Worm (Caenorhabditis elegans): ENCODE measurements around the gene VF13D12L.3.

Gene VF13D12L.3

ce11 chrII:11739199-11739598 is 33.4 kb downstream of the VF13D12L.3 start, which contains the start of gene ctsa-1.2:
Gene ctsa-1.2 (plus strand): TSS chrII:11739358.
- peak; percentile 94 for TF ChIP-seq elt-2 (tag; optimal IDR thresholded peaks at IDR 0.05)
- peak; percentile 94 for TF ChIP-seq pqm-1 (tag; optimal IDR thresholded peaks at IDR 0.05)
- no peak for TF ChIP-seq ceh-82 (tag; optimal IDR thresholded peaks at IDR 0.05)

- TF ChIP-seq mml-1 (tag; optimal IDR thresholded peaks at IDR 0.05) (no peak), unc-62 (GFP tag; optimal IDR thresholded peaks at IDR 0.05) (no peak), pqm-1 (tag; optimal IDR thresholded peaks at IDR 0.05) (no peak), ceh-28 (tag; optimal IDR thresholded peaks at IDR 0.05) (no peak), egl-27 (tag; optimal IDR thresholded peaks at IDR 0.05) (no peak), elt-2 (tag; optimal IDR thresholded peaks at IDR 0.05) (no peak), elt-3 (tag; optimal IDR thresholded peaks at IDR 0.05) (no peak), nhr-76 (tag; optimal IDR thresholded peaks at IDR 0.05) (no peak), ztf-4 (tag; optimal IDR thresholded peaks at IDR 0.05) (no peak), tbx-2 (tag; optimal IDR thresholded peaks at IDR 0.05) (no peak), mdl-1 (tag; optimal IDR thresholded peaks at IDR 0.05) (no peak)
Measured at ce11 chrII:11742320-11742719, 36.5 kb downstream of the VF13D12L.3 start.

ce11 chrII:11746782-11747288 is 41.0 kb downstream of the VF13D12L.3 start:
- TF ChIP-seq ceh-9 (tag; optimal IDR thresholded peaks at IDR 0.05), result no peak
- peak; percentile 70 for TF ChIP-seq egl-27 (tag; optimal IDR thresholded peaks at IDR 0.05)
- no peak for TF ChIP-seq unc-39 (tag; optimal IDR thresholded peaks at IDR 0.05)
- TF ChIP-seq ama-1 (optimal IDR thresholded peaks at IDR 0.05), result peak; percentile 69
- TF ChIP-seq nhr-43 (tag; optimal IDR thresholded peaks at IDR 0.05; ENCODE audit: poor library complexity, severe bottlenecking), result no peak
- TF ChIP-seq elt-3 (tag; optimal IDR thresholded peaks at IDR 0.05), result no peak
- no peak for TF ChIP-seq fkh-2 (tag; optimal IDR thresholded peaks at IDR 0.05)
- no peak for TF ChIP-seq nhr-237 (tag; optimal IDR thresholded peaks at IDR 0.05)
- TF ChIP-seq fkh-10 (GFP tag; optimal IDR thresholded peaks at IDR 0.05), result peak; percentile 30
- no peak for TF ChIP-seq fos-1 (tag; optimal IDR thresholded peaks at IDR 0.05)
- TF ChIP-seq skn-1 (tag; optimal IDR thresholded peaks at IDR 0.05), result peak; percentile 9
- TF ChIP-seq nhr-12 (tag; optimal IDR thresholded peaks at IDR 0.05), result no peak
- TF ChIP-seq ceh-82 (tag; optimal IDR thresholded peaks at IDR 0.05), result peak; percentile 53
- TF ChIP-seq ceh-16 (tag; optimal IDR thresholded peaks at IDR 0.05), result no peak
- no peak for TF ChIP-seq pha-4 (tag; optimal IDR thresholded peaks at IDR 0.05)
- no peak for TF ChIP-seq nhr-23 (tag; optimal IDR thresholded peaks at IDR 0.05)
- no peak for TF ChIP-seq nhr-67 (tag; optimal IDR thresholded peaks at IDR 0.05)
- TF ChIP-seq jun-1 (tag; optimal IDR thresholded peaks at IDR 0.05), result no peak
- peak; percentile 15 for TF ChIP-seq mdl-1 (tag; optimal IDR thresholded peaks at IDR 0.05)
- TF ChIP-seq zag-1 (tag; optimal IDR thresholded peaks at IDR 0.05), result peak; percentile 22
- TF ChIP-seq nfya-1 (tag; optimal IDR thresholded peaks at IDR 0.05; ENCODE audit: insufficient read depth), result peak; percentile 90
- TF ChIP-seq ztf-4 (tag; optimal IDR thresholded peaks at IDR 0.05), result no peak
- TF ChIP-seq nhr-11 (tag; optimal IDR thresholded peaks at IDR 0.05), result no peak
- TF ChIP-seq snpc-4 (tag; optimal IDR thresholded peaks at IDR 0.05), result peak; percentile 8
- TF ChIP-seq elt-1 (tag; optimal IDR thresholded peaks at IDR 0.05), result peak; percentile 4
- no peak for TF ChIP-seq nhr-28 (tag; optimal IDR thresholded peaks at IDR 0.05)
- TF ChIP-seq lin-15B (tag; optimal IDR thresholded peaks at IDR 0.05), result peak; percentile 24
- peak; percentile 59 for TF ChIP-seq lsy-12 (tag; optimal IDR thresholded peaks at IDR 0.05)
- TF ChIP-seq lin-39 (tag; optimal IDR thresholded peaks at IDR 0.05), result peak; percentile 92
- TF ChIP-seq elt-2 (tag; optimal IDR thresholded peaks at IDR 0.05), result no peak
- no peak for TF ChIP-seq mml-1 (tag; optimal IDR thresholded peaks at IDR 0.05)
- peak; percentile 47 for TF ChIP-seq tbx-2 (tag; optimal IDR thresholded peaks at IDR 0.05)
- no peak for TF ChIP-seq daf-12 (tag; optimal IDR thresholded peaks at IDR 0.05)
- TF ChIP-seq ceh-28 (tag; optimal IDR thresholded peaks at IDR 0.05), result peak; percentile 32
- TF ChIP-seq R02D3.7 (tag; optimal IDR thresholded peaks at IDR 0.05), result no peak
- no peak for TF ChIP-seq pqm-1 (tag; optimal IDR thresholded peaks at IDR 0.05)
- no peak for TF ChIP-seq aly-2 (tag; optimal IDR thresholded peaks at IDR 0.05)
- TF ChIP-seq eor-1 (tag; optimal IDR thresholded peaks at IDR 0.05), result no peak
- no peak for TF ChIP-seq nhr-25 (tag; optimal IDR thresholded peaks at IDR 0.05)
- no peak for TF ChIP-seq nhr-76 (tag; optimal IDR thresholded peaks at IDR 0.05)
- TF ChIP-seq hmg-11 (tag; optimal IDR thresholded peaks at IDR 0.05), result peak; percentile 70
- TF ChIP-seq nhr-77 (tag; optimal IDR thresholded peaks at IDR 0.05), result no peak
- TF ChIP-seq egl-5 (tag; optimal IDR thresholded peaks at IDR 0.05), result peak; percentile 50
- TF ChIP-seq unc-62 (GFP tag; optimal IDR thresholded peaks at IDR 0.05), result no peak
- no peak for TF ChIP-seq ztf-11 (tag; optimal IDR thresholded peaks at IDR 0.05)
- no peak for TF ChIP-seq ZK546.5 (tag; optimal IDR thresholded peaks at IDR 0.05)
- peak; percentile 32 for TF ChIP-seq sea-2 (GFP tag; optimal IDR thresholded peaks at IDR 0.05)

All from whole organism, L3 larva.